Worm (Caenorhabditis elegans): ENCODE measurements around the gene ric-3.

ce11 chrIV:7812709-7813108 lies 5.3 kb upstream of the ric-3 start, which contains the start of gene zgpa-1:
- TF ChIP-seq tbx-2 (tag; optimal IDR thresholded peaks at IDR 0.05) = no peak
- TF ChIP-seq unc-42 (tag; optimal IDR thresholded peaks at IDR 0.05) = no peak
- TF ChIP-seq fkh-10 (GFP tag; optimal IDR thresholded peaks at IDR 0.05) = no peak
- TF ChIP-seq ceh-2 (tag; optimal IDR thresholded peaks at IDR 0.05) = no peak
- TF ChIP-seq ztf-16 (tag; optimal IDR thresholded peaks at IDR 0.05) = no peak
- TF ChIP-seq dve-1 (tag; optimal IDR thresholded peaks at IDR 0.05) = no peak
- TF ChIP-seq pqm-1 (tag; optimal IDR thresholded peaks at IDR 0.05) = no peak
- TF ChIP-seq fkh-6 (tag; optimal IDR thresholded peaks at IDR 0.05) = no peak
- TF ChIP-seq pag-3 (tag; optimal IDR thresholded peaks at IDR 0.05; ENCODE audit: borderline replicate concordance) = no peak
- no peak for TF ChIP-seq ceh-45 (GFP tag; IDR thresholded peaks at IDR 0.05)
- TF ChIP-seq elt-2 (tag; optimal IDR thresholded peaks at IDR 0.05) = no peak
- no peak for TF ChIP-seq nhr-11 (tag; optimal IDR thresholded peaks at IDR 0.05)
- TF ChIP-seq ceh-9 (tag; optimal IDR thresholded peaks at IDR 0.05) = no peak
